Fruit fly (Drosophila melanogaster) whole organism, embryonic: ENCODE results near the gene AP-1mu.

Experiments used
- ATbp ChIP-seq: fragments of 200-800 bp; sonication (Bioruptor generic); optimal IDR thresholded peaks from 2 replicates; lab custom pipeline; 2017; ENCODE audit warnings: missing biosample characterization, mild to moderate bottlenecking, missing genetic modification characterization, missing genetic modification reagents
- Bdp1 ChIP-seq: fragments of 200-800 bp; sonication (Bioruptor generic); optimal IDR thresholded peaks from 3 replicates; lab custom pipeline; 2016; ENCODE audit warnings: missing biosample characterization, missing genetic modification characterization
- CG10267 ChIP-seq: fragments of 200-800 bp; sonication (Bioruptor generic); optimal IDR thresholded peaks from 2 replicates; lab custom pipeline; 2018; ENCODE audit warnings: missing biosample characterization, mild to moderate bottlenecking, missing genetic modification characterization, moderate library complexity
- CG10979 ChIP-seq: fragments of 200-800 bp; sonication (Bioruptor generic); optimal IDR thresholded peaks from 2 replicates; lab custom pipeline; 2018; ENCODE audit warnings: missing biosample characterization, mild to moderate bottlenecking, missing genetic modification characterization, moderate library complexity
- CG11085 ChIP-seq: fragments of 200-800 bp; sonication (Bioruptor generic); IDR thresholded peaks from 2 replicates; pipeline ENCODE4 v1.3.6; 2022; ENCODE audit warnings: missing biosample characterization, missing genetic modification characterization
- CG11398 ChIP-seq: fragments of 200-800 bp; sonication (Bioruptor generic); optimal IDR thresholded peaks from 2 replicates; lab custom pipeline; 2016; ENCODE audit warnings: missing biosample characterization, missing genetic modification characterization
- CG11504 ChIP-seq: fragments of 200-800 bp; sonication (Bioruptor generic); optimal IDR thresholded peaks from 3 replicates; lab custom pipeline; 2019; ENCODE audit warnings: missing biosample characterization, mild to moderate bottlenecking, missing genetic modification characterization, moderate library complexity
- CG12659 ChIP-seq: fragments of 200-800 bp; sonication (Bioruptor generic); optimal IDR thresholded peaks from 3 replicates; lab custom pipeline; 2017; ENCODE audit warnings: mild to moderate bottlenecking, missing biosample characterization, missing genetic modification reagents, missing genetic modification characterization
- CG14860 ChIP-seq: fragments of 200-800 bp; sonication (Bioruptor generic); IDR thresholded peaks from 3 replicates; pipeline ENCODE4 v1.3.6; 2022; ENCODE audit warnings: missing biosample characterization, missing genetic modification characterization; ENCODE audit not compliant: partially characterized antibody
- CG16779 ChIP-seq: fragments of 200-800 bp; sonication (Bioruptor generic); IDR thresholded peaks from 2 replicates; pipeline ENCODE4 v1.3.6; 2022; ENCODE audit warnings: missing biosample characterization, missing genetic modification characterization
- CG16815 ChIP-seq: fragments of 200-800 bp; sonication (Bioruptor generic); optimal IDR thresholded peaks from 3 replicates; lab custom pipeline; 2017; ENCODE audit warnings: missing biosample characterization, mild to moderate bottlenecking, missing genetic modification characterization
- CG30020 ChIP-seq: fragments of 200-800 bp; optimal IDR thresholded peaks from 2 replicates; lab custom pipeline; 2019; ENCODE audit warnings: missing biosample characterization, mild to moderate bottlenecking, missing genetic modification characterization, moderate library complexity
- CG31224 ChIP-seq: fragments of 200-800 bp; sonication (Bioruptor generic); IDR thresholded peaks from 2 replicates; pipeline ENCODE4 v1.3.6; 2022; ENCODE audit warnings: missing biosample characterization, missing genetic modification characterization
- CG32772 ChIP-seq: fragments of 200-800 bp; sonication (Bioruptor generic); IDR thresholded peaks from 2 replicates; pipeline ENCODE4 v1.3.6; 2022; ENCODE audit warnings: missing biosample characterization, missing genetic modification characterization
- CG4617 ChIP-seq: fragments of 200-800 bp; sonication (Bioruptor generic); optimal IDR thresholded peaks from 3 replicates; lab custom pipeline; 2016; ENCODE audit warnings: missing biosample characterization, missing genetic modification characterization, borderline replicate concordance
- CG5180 ChIP-seq: fragments of 200-800 bp; sonication (Bioruptor generic); optimal IDR thresholded peaks from 3 replicates; lab custom pipeline; 2017; ENCODE audit warnings: missing biosample characterization, missing genetic modification characterization, mild to moderate bottlenecking, moderate library complexity, missing genetic modification reagents
- CG7839 ChIP-seq: fragments of 200-800 bp; sonication (Bioruptor generic); optimal IDR thresholded peaks from 3 replicates; lab custom pipeline; 2018; ENCODE audit warnings: missing biosample characterization, mild to moderate bottlenecking, missing genetic modification characterization, moderate library complexity
- CG8944 ChIP-seq: fragments of 200-800 bp; sonication (Bioruptor generic); optimal IDR thresholded peaks from 3 replicates; lab custom pipeline; 2016; ENCODE audit warnings: missing biosample characterization, missing genetic modification characterization
- CHES-1-like ChIP-seq: fragments of 200-800 bp; sonication (Bioruptor generic); optimal IDR thresholded peaks from 2 replicates; lab custom pipeline; 2016; ENCODE audit warnings: missing biosample characterization, missing genetic modification characterization
- Hey ChIP-seq: fragments of 200-800 bp; sonication (Bioruptor generic); optimal IDR thresholded peaks from 3 replicates; lab custom pipeline; 2018; ENCODE audit warnings: missing biosample characterization, mild to moderate bottlenecking, missing genetic modification characterization
- Mad ChIP-seq: fragments of 200-800 bp; sonication (Bioruptor generic); optimal IDR thresholded peaks from 2 replicates; lab custom pipeline; 2016; ENCODE audit warnings: missing biosample characterization, missing genetic modification characterization
- Med ChIP-seq: fragments of 200-800 bp; sonication (Bioruptor generic); peaks from one replicate; lab custom pipeline; 2016; ENCODE audit warnings: missing biosample characterization, missing genetic modification characterization, mild to moderate bottlenecking, inconsistent platforms, moderate library complexity
- NFAT ChIP-seq: fragments of 200-800 bp; sonication (Bioruptor generic); IDR thresholded peaks from 2 replicates; pipeline ENCODE4 v1.3.6; 2022; ENCODE audit warnings: missing biosample characterization, missing genetic modification characterization
- Opbp ChIP-seq: fragments of 200-800 bp; sonication (Bioruptor generic); IDR thresholded peaks from 3 replicates; pipeline ENCODE4 v1.3.6; 2022; ENCODE audit warnings: missing biosample characterization, missing genetic modification characterization; ENCODE audit not compliant: partially characterized antibody
- Ptx1 ChIP-seq: fragments of 200-800 bp; sonication (Bioruptor generic); IDR thresholded peaks from 2 replicates; pipeline ENCODE4 v1.3.6; 2022; ENCODE audit warnings: missing biosample characterization, missing genetic modification characterization
- Sin3A ChIP-seq: fragments of >200 bp; optimal IDR thresholded peaks from 2 replicates; lab custom pipeline; 2018
- Ssrp ChIP-seq: fragments of 200-800 bp; sonication (Bioruptor generic); optimal IDR thresholded peaks from 2 replicates; lab custom pipeline; 2018; ENCODE audit warnings: missing biosample characterization, mild to moderate bottlenecking, missing genetic modification characterization, moderate library complexity
- Tbp ChIP-seq: fragments of >200 bp; optimal IDR thresholded peaks from 2 replicates; lab custom pipeline; 2018; ENCODE audit warnings: missing biosample characterization, missing genetic modification characterization
- Usf ChIP-seq: fragments of 200-800 bp; sonication (Bioruptor generic); optimal IDR thresholded peaks from 2 replicates; lab custom pipeline; 2017; ENCODE audit warnings: missing genotype, missing biosample characterization, missing genetic modification characterization
- amos ChIP-seq: fragments of 200-800 bp; sonication (Bioruptor generic); IDR thresholded peaks from 2 replicates; pipeline ENCODE4 v1.3.6; 2022; ENCODE audit warnings: missing biosample characterization, missing genetic modification characterization; ENCODE audit not compliant: partially characterized antibody
- cad ChIP-seq: fragments of >200 bp; optimal IDR thresholded peaks from 2 replicates; lab custom pipeline; 2017; ENCODE audit warnings: missing biosample characterization, missing genetic modification characterization
- chinmo ChIP-seq: fragments of 200-800 bp; sonication (Bioruptor generic); IDR thresholded peaks from 4 replicates; pipeline ENCODE4 v1.3.6; 2022; ENCODE audit warnings: missing biosample characterization, missing genetic modification characterization; ENCODE audit not compliant: partially characterized antibody
- ci ChIP-seq: fragments of 200-800 bp; sonication (Bioruptor generic); IDR thresholded peaks from 3 replicates; pipeline ENCODE4 v1.3.6; 2022; ENCODE audit warnings: missing biosample characterization, missing genetic modification characterization
- corto ChIP-seq: fragments of 200-800 bp; sonication (Bioruptor generic); optimal IDR thresholded peaks from 2 replicates; lab custom pipeline; 2016; ENCODE audit warnings: missing biosample characterization, mild to moderate bottlenecking, missing genetic modification characterization, moderate library complexity
- dmrt99B ChIP-seq: fragments of 200-800 bp; sonication (Bioruptor generic); optimal IDR thresholded peaks from 2 replicates; lab custom pipeline; 2018; ENCODE audit warnings: missing biosample characterization, mild to moderate bottlenecking, missing genetic modification characterization, moderate library complexity
- dysf ChIP-seq: fragments of 200-800 bp; sonication (Bioruptor generic); IDR thresholded peaks from 3 replicates; pipeline ENCODE4 v1.3.6; 2022; ENCODE audit warnings: missing biosample characterization, missing genetic modification characterization
- eve ChIP-seq, 2 experiments: fragments of >200 bp; optimal IDR thresholded peaks; 2 replicates each; lab custom pipeline; 2017; ENCODE audit warnings: missing biosample characterization in 2 of 2, missing genetic modification characterization in 2 of 2
- fd96Cb ChIP-seq: fragments of 200-800 bp; sonication (Bioruptor generic); optimal IDR thresholded peaks from 2 replicates; lab custom pipeline; 2018; ENCODE audit warnings: missing biosample characterization, mild to moderate bottlenecking, missing genetic modification characterization, moderate library complexity
- gce ChIP-seq: fragments of 200-800 bp; sonication (Bioruptor generic); IDR thresholded peaks from 3 replicates; pipeline ENCODE4 v1.3.6; 2022; ENCODE audit warnings: missing biosample characterization, missing genetic modification characterization
- grn ChIP-seq: fragments of 200-800 bp; sonication (Bioruptor generic); optimal IDR thresholded peaks from 3 replicates; lab custom pipeline; 2017; ENCODE audit warnings: missing biosample characterization, missing genetic modification characterization
- hb ChIP-seq: fragments of 200-800 bp; sonication (Bioruptor generic); IDR thresholded peaks from 3 replicates; pipeline ENCODE4 v1.3.6; 2022; ENCODE audit warnings: missing biosample characterization, missing genetic modification characterization; ENCODE audit not compliant: partially characterized antibody
- pb ChIP-seq: fragments of 200-800 bp; sonication (Bioruptor generic); optimal IDR thresholded peaks from 3 replicates; lab custom pipeline; 2016; ENCODE audit warnings: missing biosample characterization, missing genetic modification characterization
- pzg ChIP-seq: fragments of 200-800 bp; sonication (Bioruptor generic); optimal IDR thresholded peaks from 3 replicates; lab custom pipeline; 2018; ENCODE audit warnings: missing biosample characterization, mild to moderate bottlenecking, missing genetic modification characterization, moderate library complexity
- repo ChIP-seq: fragments of 200-800 bp; sonication (Bioruptor generic); optimal IDR thresholded peaks from 2 replicates; lab custom pipeline; 2016; ENCODE audit warnings: missing biosample characterization, missing genetic modification characterization
- rib ChIP-seq: fragments of 200-800 bp; sonication (Bioruptor generic); IDR thresholded peaks from 2 replicates; pipeline ENCODE4 v1.3.6; 2022; ENCODE audit warnings: missing biosample characterization, missing genetic modification characterization
- ro ChIP-seq: fragments of 200-800 bp; sonication (Bioruptor generic); IDR thresholded peaks from 2 replicates; pipeline ENCODE4 v1.3.6; 2022; ENCODE audit warnings: missing biosample characterization, missing genetic modification characterization
- sens-2 ChIP-seq: fragments of 200-800 bp; sonication (Bioruptor generic); IDR thresholded peaks from 2 replicates; pipeline ENCODE4 v1.3.6; 2022; ENCODE audit warnings: missing biosample characterization, missing genetic modification characterization
- sob ChIP-seq: fragments of 200-800 bp; sonication (Bioruptor generic); IDR thresholded peaks from 2 replicates; pipeline ENCODE4 v1.3.6; 2022; ENCODE audit warnings: missing biosample characterization, missing genetic modification characterization
- tx ChIP-seq: fragments of 200-800 bp; sonication (Bioruptor generic); optimal IDR thresholded peaks from 2 replicates; lab custom pipeline; 2016; ENCODE audit warnings: missing biosample characterization, missing genetic modification characterization
- vnd ChIP-seq: fragments of 200-800 bp; sonication (Bioruptor generic); IDR thresholded peaks from 3 replicates; pipeline ENCODE4 v1.3.6; 2022; ENCODE audit warnings: missing biosample characterization, missing genetic modification characterization; ENCODE audit not compliant: partially characterized antibody
- wdn ChIP-seq: fragments of 200-800 bp; sonication (Bioruptor generic); IDR thresholded peaks from 2 replicates; pipeline ENCODE4 v1.3.6; 2022; ENCODE audit warnings: missing biosample characterization, missing genetic modification characterization

The AP-1mu gene

dm6 chr3R:9534125-9534496 is 25.2 kb downstream of the AP-1mu start (continued):
- TF ChIP-seq pb (GFP tag; lab: Kevin White, UChicago) (peak; percentile 84), CG31224 (GFP tag; lab: Robert Waterston, UW) (peak; percentile 74), dysf (GFP tag; lab: Robert Waterston, UW) (peak; percentile 91), ro (GFP tag; lab: Robert Waterston, UW) (peak; percentile 61), gce (GFP tag; lab: Robert Waterston, UW) (peak; percentile 94), eve (GFP tag; optimal IDR thresholded peaks at IDR 0.05; lab: Kevin White, UChicago) (peak in 1 of 2 experiments; percentile 98), rib (peak; percentile 53; the same call in 1 of the 2 replicates), Ssrp (tag; lab: Kevin White, UChicago) (peak; percentile 95), Opbp (GFP tag; lab: Robert Waterston, UW) (no peak), CG30020 (tag; lab: Kevin White, UChicago) (peak; percentile 73), CG32772 (GFP tag; lab: Robert Waterston, UW) (peak; percentile 93), CG16815 (GFP tag; lab: Kevin White, UChicago) (peak; percentile 74), vnd (no peak), sens-2 (peak; percentile 92), fd96Cb (tag; lab: Kevin White, UChicago) (peak; percentile 96), CG8944 (GFP tag; lab: Kevin White, UChicago) (peak; percentile 90), chinmo (GFP tag; lab: Robert Waterston, UW) (no peak), Usf (GFP tag; lab: Kevin White, UChicago) (peak; percentile 52), CG16779 (GFP tag; lab: Robert Waterston, UW) (peak; percentile 60), CG11085 (peak; percentile 78), CHES-1-like (GFP tag; lab: Kevin White, UChicago) (peak; percentile 90), Tbp (GFP tag; lab: Kevin White, UChicago) (no peak), CG11398 (peak; percentile 94), CG11504 (tag; lab: Kevin White, UChicago) (peak; percentile 96), hb (no peak), CG12659 (GFP tag; lab: Kevin White, UChicago) (peak; percentile 89), amos (no peak), Bdp1 (GFP tag; lab: Kevin White, UChicago) (peak; percentile 77), ATbp (GFP tag; lab: Kevin White, UChicago) (peak; percentile 96), Med (GFP tag; lab: Kevin White, UChicago) (peak; percentile 98), Sin3A (lab: Kevin White, UChicago) (no peak), pzg (no peak), Ptx1 (GFP tag; lab: Robert Waterston, UW) (peak; percentile 92), dmrt99B (tag; lab: Kevin White, UChicago) (peak; percentile 98), CG10267 (tag; lab: Kevin White, UChicago) (peak; percentile 88), CG4617 (GFP tag; lab: Kevin White, UChicago) (peak; percentile 55), CG10979 (peak; percentile 96), ci (peak; percentile 98), grn (GFP tag; lab: Kevin White, UChicago) (no peak), NFAT (GFP tag; lab: Robert Waterston, UW) (peak; percentile 78), corto (GFP tag; lab: Kevin White, UChicago) (no peak), Mad (GFP tag; lab: Kevin White, UChicago) (peak; percentile 88), wdn (peak; percentile 84), Hey (no peak), repo (GFP tag; lab: Kevin White, UChicago) (peak; percentile 86), CG5180 (GFP tag; lab: Kevin White, UChicago) (no peak), CG7839 (peak; percentile 95), cad (no peak), CG14860 (GFP tag; lab: Robert Waterston, UW) (no peak), tx (GFP tag; lab: Kevin White, UChicago) (peak; percentile 91), sob (peak; percentile 93)
